Worm (Caenorhabditis elegans) whole organism, early embryonic: ENCODE data around the gene C44B7.7.

Experiments
- B0310.2 ChIP-seq: sonication (generic microtip); optimal IDR thresholded peaks from 2 replicates; lab custom pipeline; 2016; ENCODE audit warnings: mild to moderate bottlenecking, missing genetic modification characterization, missing compliant biosample characterization
- ama-1 ChIP-seq: fragments of 150-350 bp; optimal IDR thresholded peaks from 2 replicates; lab custom pipeline; 2014
- ets-7 ChIP-seq: sonication (generic microtip); optimal IDR thresholded peaks from 2 replicates; lab custom pipeline; 2016; ENCODE audit warnings: missing genotype, missing genetic modification characterization, missing compliant biosample characterization
- flt-1 ChIP-seq: fragments of 200-800 bp; sonication (Bioruptor generic); IDR thresholded peaks from 2 replicates; pipeline ENCODE4 v1.3.6; 2022; ENCODE audit warnings: missing genetic modification characterization, missing compliant biosample characterization
- tbx-11 ChIP-seq: fragments of 200-800 bp; sonication (Bioruptor generic); IDR thresholded peaks from 2 replicates; pipeline ENCODE4 v1.3.6; 2022; ENCODE audit warnings: missing genetic modification characterization, missing compliant biosample characterization
- tra-4 ChIP-seq: sonication (generic microtip); optimal IDR thresholded peaks from 2 replicates; lab custom pipeline; 2017; ENCODE audit warnings: missing genetic modification characterization, missing compliant biosample characterization

ce11 chrII:6832695-6833389 is 47.1 kb downstream of the C44B7.7 start:
- TF ChIP-seq B0310.2 (tag; lab: Kevin White, UChicago), result no peak
- TF ChIP-seq flt-1 (GFP tag; lab: Robert Waterston, UW), result peak; percentile 13; the same call in 1 of the 2 replicates
- no peak for TF ChIP-seq tbx-11 (GFP tag; lab: Robert Waterston, UW)
- no peak for TF ChIP-seq ets-7 (tag; lab: Kevin White, UChicago)
- TF ChIP-seq ama-1 (lab: Kevin White, UChicago), result no peak
- TF ChIP-seq tra-4, result no peak
